Fruit fly (Drosophila melanogaster) whole organism, embryonic: ENCODE results near the gene CG43897.

Source experiments
- ATbp ChIP-seq: fragments of 200-800 bp; sonication (Bioruptor generic); optimal IDR thresholded peaks from 2 replicates; lab custom pipeline; 2017; ENCODE audit warnings: missing biosample characterization, mild to moderate bottlenecking, missing genetic modification characterization, missing genetic modification reagents
- Asciz ChIP-seq: fragments of 200-800 bp; sonication (Bioruptor generic); optimal IDR thresholded peaks from 2 replicates; lab custom pipeline; 2017; ENCODE audit warnings: missing biosample characterization, mild to moderate bottlenecking, missing genetic modification characterization, missing genetic modification reagents
- Atf3 ChIP-seq: fragments of 200-800 bp; sonication (Bioruptor generic); optimal IDR thresholded peaks from 3 replicates; lab custom pipeline; 2016; ENCODE audit warnings: missing biosample characterization, missing genetic modification characterization
- Bgb ChIP-seq: fragments of 200-800 bp; sonication (Bioruptor generic); IDR thresholded peaks from 2 replicates; pipeline ENCODE4 v1.3.6; 2022; ENCODE audit warnings: missing biosample characterization, missing genetic modification characterization; ENCODE audit not compliant: partially characterized antibody
- CG10321 ChIP-seq: fragments of 200-800 bp; sonication (Bioruptor generic); IDR thresholded peaks from 2 replicates; pipeline ENCODE4 v1.3.6; 2022; ENCODE audit warnings: missing biosample characterization, missing genetic modification characterization
- CG10979 ChIP-seq: fragments of 200-800 bp; sonication (Bioruptor generic); optimal IDR thresholded peaks from 2 replicates; lab custom pipeline; 2018; ENCODE audit warnings: missing biosample characterization, mild to moderate bottlenecking, missing genetic modification characterization, moderate library complexity
- CG11398 ChIP-seq: fragments of 200-800 bp; sonication (Bioruptor generic); optimal IDR thresholded peaks from 2 replicates; lab custom pipeline; 2016; ENCODE audit warnings: missing biosample characterization, missing genetic modification characterization
- CG11456 ChIP-seq: fragments of 200-800 bp; sonication (Bioruptor generic); IDR thresholded peaks from 3 replicates; pipeline ENCODE4 v1.3.6; 2022; ENCODE audit warnings: missing biosample characterization, missing genetic modification characterization
- CG12155 ChIP-seq: fragments of 200-800 bp; sonication (Bioruptor generic); optimal IDR thresholded peaks from 3 replicates; lab custom pipeline; 2016; ENCODE audit warnings: missing biosample characterization, missing genetic modification characterization
- CG16779 ChIP-seq: fragments of 200-800 bp; sonication (Bioruptor generic); IDR thresholded peaks from 2 replicates; pipeline ENCODE4 v1.3.6; 2022; ENCODE audit warnings: missing biosample characterization, missing genetic modification characterization
- CG17829 ChIP-seq: fragments of 200-800 bp; optimal IDR thresholded peaks from 2 replicates; lab custom pipeline; 2019; ENCODE audit warnings: missing biosample characterization, mild to moderate bottlenecking, missing genetic modification characterization, moderate library complexity
- CG1832 ChIP-seq: fragments of 200-800 bp; sonication (Bioruptor generic); optimal IDR thresholded peaks from 2 replicates; lab custom pipeline; 2017; ENCODE audit warnings: missing biosample characterization, mild to moderate bottlenecking, missing genetic modification characterization, inconsistent platforms
- CG2199 ChIP-seq: fragments of 200-800 bp; sonication (Bioruptor generic); IDR thresholded peaks from 3 replicates; pipeline ENCODE4 v1.3.6; 2022; ENCODE audit warnings: missing biosample characterization, missing genetic modification characterization
- CG2202 ChIP-seq: fragments of 200-800 bp; sonication (Bioruptor generic); optimal IDR thresholded peaks from 2 replicates; lab custom pipeline; 2018; ENCODE audit warnings: missing biosample characterization, mild to moderate bottlenecking, missing genetic modification characterization
- CG2889 ChIP-seq: fragments of 200-800 bp; sonication (Bioruptor generic); IDR thresholded peaks from 3 replicates; pipeline ENCODE4 v1.3.6; 2022; ENCODE audit warnings: missing biosample characterization, missing genetic modification characterization
- CG31365 ChIP-seq: fragments of 200-800 bp; sonication (Bioruptor generic); optimal IDR thresholded peaks from 2 replicates; lab custom pipeline; 2018; ENCODE audit warnings: missing biosample characterization, mild to moderate bottlenecking, missing genetic modification characterization
- CG32772 ChIP-seq: fragments of 200-800 bp; sonication (Bioruptor generic); IDR thresholded peaks from 2 replicates; pipeline ENCODE4 v1.3.6; 2022; ENCODE audit warnings: missing biosample characterization, missing genetic modification characterization
- CG34376 ChIP-seq: fragments of 200-800 bp; sonication (Bioruptor generic); optimal IDR thresholded peaks from 2 replicates; lab custom pipeline; 2018; ENCODE audit warnings: missing biosample characterization, mild to moderate bottlenecking, missing genetic modification characterization
- CG7271 ChIP-seq: fragments of 200-800 bp; sonication (Bioruptor generic); optimal IDR thresholded peaks from 2 replicates; lab custom pipeline; 2018; ENCODE audit warnings: missing biosample characterization, mild to moderate bottlenecking, missing genetic modification characterization, moderate library complexity
- CG7839 ChIP-seq: fragments of 200-800 bp; sonication (Bioruptor generic); optimal IDR thresholded peaks from 3 replicates; lab custom pipeline; 2018; ENCODE audit warnings: missing biosample characterization, mild to moderate bottlenecking, missing genetic modification characterization, moderate library complexity
- CG8388 ChIP-seq: fragments of 200-800 bp; sonication (Bioruptor generic); optimal IDR thresholded peaks from 2 replicates; lab custom pipeline; 2019; ENCODE audit warnings: missing biosample characterization, mild to moderate bottlenecking, missing genetic modification characterization, moderate library complexity
- CTCF ChIP-seq: fragments of 200-800 bp; sonication (Bioruptor generic); optimal IDR thresholded peaks from 2 replicates; lab custom pipeline; 2017; ENCODE audit warnings: missing biosample characterization, mild to moderate bottlenecking, missing genetic modification characterization, moderate library complexity
- Drgx ChIP-seq: fragments of 200-800 bp; sonication (Bioruptor generic); IDR thresholded peaks from 2 replicates; pipeline ENCODE4 v1.3.6; 2022; ENCODE audit warnings: missing biosample characterization, missing genetic modification characterization
- E2f2 ChIP-seq: fragments of 200-800 bp; sonication (Bioruptor generic); IDR thresholded peaks from 2 replicates; pipeline ENCODE4 v1.3.6; 2022; ENCODE audit warnings: missing biosample characterization, missing genetic modification characterization
- Ets65A ChIP-seq: fragments of 200-800 bp; sonication (Bioruptor generic); peaks from one replicate; lab custom pipeline; 2016; ENCODE audit warnings: missing biosample characterization, missing genetic modification characterization
- Fer2 ChIP-seq: fragments of 200-800 bp; sonication (Bioruptor generic); optimal IDR thresholded peaks from 2 replicates; lab custom pipeline; 2018; ENCODE audit warnings: missing biosample characterization, mild to moderate bottlenecking, missing genetic modification characterization, moderate library complexity
- Gsc ChIP-seq: fragments of 200-800 bp; sonication (Bioruptor generic); IDR thresholded peaks from 2 replicates; pipeline ENCODE4 v1.3.6; 2022; ENCODE audit warnings: missing biosample characterization, missing genetic modification characterization
- Med ChIP-seq: fragments of 200-800 bp; sonication (Bioruptor generic); peaks from one replicate; lab custom pipeline; 2016; ENCODE audit warnings: missing biosample characterization, missing genetic modification characterization, mild to moderate bottlenecking, inconsistent platforms, moderate library complexity
- PHDP ChIP-seq: fragments of 200-800 bp; sonication (Bioruptor generic); optimal IDR thresholded peaks from 3 replicates; lab custom pipeline; 2018; ENCODE audit warnings: missing biosample characterization, mild to moderate bottlenecking, missing genetic modification characterization, moderate library complexity
- Rfx ChIP-seq: fragments of 200-800 bp; sonication (Bioruptor generic); IDR thresholded peaks from 2 replicates; pipeline ENCODE4 v1.3.6; 2022; ENCODE audit warnings: missing biosample characterization, missing genetic modification characterization
- chinmo ChIP-seq: fragments of 200-800 bp; sonication (Bioruptor generic); IDR thresholded peaks from 4 replicates; pipeline ENCODE4 v1.3.6; 2022; ENCODE audit warnings: missing biosample characterization, missing genetic modification characterization; ENCODE audit not compliant: partially characterized antibody
- dm ChIP-seq: fragments of 200-800 bp; sonication (Bioruptor generic); optimal IDR thresholded peaks from 3 replicates; lab custom pipeline; 2016; ENCODE audit warnings: missing biosample characterization, missing genetic modification characterization
- dmrt99B ChIP-seq: fragments of 200-800 bp; sonication (Bioruptor generic); optimal IDR thresholded peaks from 2 replicates; lab custom pipeline; 2018; ENCODE audit warnings: missing biosample characterization, mild to moderate bottlenecking, missing genetic modification characterization, moderate library complexity
- dysf ChIP-seq: fragments of 200-800 bp; sonication (Bioruptor generic); IDR thresholded peaks from 3 replicates; pipeline ENCODE4 v1.3.6; 2022; ENCODE audit warnings: missing biosample characterization, missing genetic modification characterization
- ewg ChIP-seq: fragments of 200-800 bp; sonication (Bioruptor generic); optimal IDR thresholded peaks from 3 replicates; lab custom pipeline; 2017; ENCODE audit warnings: mild to moderate bottlenecking, missing biosample characterization, missing genetic modification reagents, missing genetic modification characterization
- grn ChIP-seq: fragments of 200-800 bp; sonication (Bioruptor generic); optimal IDR thresholded peaks from 3 replicates; lab custom pipeline; 2017; ENCODE audit warnings: missing biosample characterization, missing genetic modification characterization
- gt ChIP-seq: fragments of 200-800 bp; sonication (Bioruptor generic); IDR thresholded peaks from 2 replicates; pipeline ENCODE4 v1.3.6; 2022; ENCODE audit warnings: missing biosample characterization, missing genetic modification characterization
- nom ChIP-seq: fragments of 200-800 bp; sonication (Bioruptor generic); optimal IDR thresholded peaks from 2 replicates; lab custom pipeline; 2017; ENCODE audit warnings: missing biosample characterization, missing genetic modification characterization, mild to moderate bottlenecking, moderate library complexity, missing genetic modification reagents
- oc ChIP-seq: fragments of 200-800 bp; sonication (Bioruptor generic); optimal IDR thresholded peaks from 2 replicates; lab custom pipeline; 2018; ENCODE audit warnings: missing biosample characterization, mild to moderate bottlenecking, missing genetic modification characterization, moderate library complexity
- pan ChIP-seq, 4 experiments: fragments of >200 bp in 3 of 4; fragments of 200-800 bp in 1 of 4; sonication (Bioruptor generic) in 1 of 4; optimal IDR thresholded peaks in 3 of 4; IDR thresholded peaks in 1 of 4; 2 replicates each; pipeline versions ENCODE4 v1.3.6 to Lab custom; 2017 to 2022; ENCODE audit warnings: missing biosample characterization in 2 of 4, missing genetic modification characterization in 2 of 4, mixed read lengths in 1 of 4
- pum ChIP-seq: fragments of 200-800 bp; sonication (Bioruptor generic); optimal IDR thresholded peaks from 2 replicates; lab custom pipeline; 2016; ENCODE audit warnings: missing biosample characterization, missing genetic modification characterization
- scrt ChIP-seq: fragments of 200-800 bp; sonication (Bioruptor generic); optimal IDR thresholded peaks from 2 replicates; lab custom pipeline; 2018; ENCODE audit warnings: missing biosample characterization, mild to moderate bottlenecking, missing genetic modification characterization, moderate library complexity
- sisA ChIP-seq: fragments of 200-800 bp; sonication (Bioruptor generic); IDR thresholded peaks from 2 replicates; pipeline ENCODE4 v1.3.6; 2022; ENCODE audit warnings: missing biosample characterization, missing genetic modification characterization
- stwl ChIP-seq: fragments of 200-800 bp; sonication (Bioruptor generic); optimal IDR thresholded peaks from 3 replicates; lab custom pipeline; 2018; ENCODE audit warnings: missing biosample characterization, mild to moderate bottlenecking, missing genetic modification characterization, moderate library complexity
- wdn ChIP-seq: fragments of 200-800 bp; sonication (Bioruptor generic); IDR thresholded peaks from 2 replicates; pipeline ENCODE4 v1.3.6; 2022; ENCODE audit warnings: missing biosample characterization, missing genetic modification characterization
- zen ChIP-seq: fragments of 200-800 bp; sonication (Bioruptor generic); optimal IDR thresholded peaks from 3 replicates; lab custom pipeline; 2018; ENCODE audit warnings: missing biosample characterization, mild to moderate bottlenecking, missing genetic modification characterization, moderate library complexity

CG43897 gene

dm6 chr3L:9820248-9820647 is 6.6 kb downstream of the CG43897 start (continued):
- 0 out of 2 replicates have a peak, but pooled peaks have one; percentile 15 for TF ChIP-seq Rfx (GFP tag; lab: Robert Waterston, UW)
- TF ChIP-seq CG16779 (GFP tag; lab: Robert Waterston, UW) = no peak
- TF ChIP-seq zen (tag; lab: Kevin White, UChicago) = peak; percentile 38
- peak; percentile 77 for TF ChIP-seq Med (GFP tag; lab: Kevin White, UChicago)
- no peak for TF ChIP-seq dmrt99B (tag; lab: Kevin White, UChicago)

dm6 chr3L:9821138-9821681 is 7.6 kb downstream of the CG43897 start:
- TF ChIP-seq CG12155 = no peak
- TF ChIP-seq chinmo (GFP tag; lab: Robert Waterston, UW) = 0 out of 4 replicates have a peak, but pooled peaks have one; percentile 50
- TF ChIP-seq dm (GFP tag; lab: Kevin White, UChicago) = no peak
- TF ChIP-seq CG1832 = no peak
- TF ChIP-seq sisA (GFP tag; lab: Robert Waterston, UW) = no peak
- TF ChIP-seq grn = peak; percentile 17
- no peak for TF ChIP-seq wdn
- TF ChIP-seq pan (optimal IDR thresholded peaks at IDR 0.05; lab: Kevin White, UChicago) = no peak
- peak in 1 of 2 experiments; percentile 4 for TF ChIP-seq pan (GFP tag; optimal IDR thresholded peaks at IDR 0.05 in 1 of 2, IDR thresholded peaks at IDR 0.05 in 1 of 2)
- peak; percentile 27 for TF ChIP-seq Med (GFP tag; lab: Kevin White, UChicago)
- peak; percentile 38; the same call in 1 of the 2 replicates for TF ChIP-seq Drgx (GFP tag; lab: Robert Waterston, UW)
- no peak for TF ChIP-seq CG17829 (tag; lab: Kevin White, UChicago)
- TF ChIP-seq CG11456 = 0 out of 3 replicates have a peak, but pooled peaks have one; percentile 30
- TF ChIP-seq Fer2 (tag; lab: Kevin White, UChicago) = no peak

- TF ChIP-seq Asciz (no peak), CG32772 (GFP tag; lab: Robert Waterston, UW) (no peak)
- TF ChIP-seq, all 482 proteins: peak for 0
Observed at dm6 chr3L:9823797-9824196, 10.2 kb downstream of the CG43897 start, which contains the start of gene Ilp5. Gene Ilp5 (minus strand): TSS chr3L:9823897.

DNA sequence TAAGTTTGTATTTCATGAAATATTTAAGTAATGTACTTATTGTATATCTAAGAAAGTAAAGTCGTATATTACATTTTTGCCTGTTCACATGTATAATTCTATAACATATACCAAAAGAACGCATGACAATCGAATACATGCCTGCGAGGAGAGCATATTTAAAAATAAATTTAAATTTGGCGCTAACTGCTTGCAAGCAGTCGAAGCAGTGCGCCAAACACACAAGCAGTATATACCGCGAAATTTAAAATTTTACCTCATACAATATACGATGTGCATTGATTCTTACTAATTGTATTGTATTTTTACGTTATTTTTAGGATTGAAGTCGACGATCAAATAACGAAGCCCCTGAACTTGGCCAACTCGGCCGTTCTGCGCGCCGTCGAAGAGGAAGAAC is 10.6 kb downstream of the CG43897 start:
- no peak for TF ChIP-seq pum (GFP tag; lab: Kevin White, UChicago)
- TF ChIP-seq CG7839 = no peak
- TF ChIP-seq CG7271 (tag; lab: Kevin White, UChicago) = no peak
- no peak for TF ChIP-seq oc (tag; lab: Kevin White, UChicago)
- no peak for TF ChIP-seq PHDP (tag; lab: Kevin White, UChicago)
- no peak for TF ChIP-seq CG2202 (tag; lab: Kevin White, UChicago)
- no peak for TF ChIP-seq CG11398 (GFP tag; lab: Kevin White, UChicago)
- TF ChIP-seq CG2889 (GFP tag; lab: Robert Waterston, UW) = no peak
- TF ChIP-seq nom (GFP tag; lab: Kevin White, UChicago) = no peak
- TF ChIP-seq gt = no peak
- no peak for TF ChIP-seq Ets65A
- TF ChIP-seq CG8388 (GFP tag; lab: Kevin White, UChicago) = no peak
- no peak for TF ChIP-seq CG34376 (GFP tag; lab: Kevin White, UChicago)
- TF ChIP-seq CG2199 (GFP tag; lab: Robert Waterston, UW) = no peak
- TF ChIP-seq chinmo (GFP tag; lab: Robert Waterston, UW) = no peak
- peak; percentile 99 for TF ChIP-seq E2f2 (GFP tag; lab: Robert Waterston, UW)
- TF ChIP-seq Atf3 (GFP tag; lab: Kevin White, UChicago) = no peak
- no peak for TF ChIP-seq dysf (GFP tag; lab: Robert Waterston, UW)
- peak; percentile 17 for TF ChIP-seq stwl (tag; lab: Kevin White, UChicago)
- TF ChIP-seq ATbp = no peak
- TF ChIP-seq CTCF (GFP tag; lab: Kevin White, UChicago) = peak; percentile 22
- peak; percentile 99 for TF ChIP-seq CG31365 (tag; lab: Kevin White, UChicago)
- TF ChIP-seq CG10321 (GFP tag; lab: Robert Waterston, UW) = no peak
- TF ChIP-seq Bgb (GFP tag; lab: Robert Waterston, UW) = no peak
- TF ChIP-seq CG10979 (tag; lab: Kevin White, UChicago) = no peak
- TF ChIP-seq scrt (GFP tag; lab: Kevin White, UChicago) = no peak
- no peak for TF ChIP-seq ewg (GFP tag; lab: Kevin White, UChicago)
- no peak for TF ChIP-seq Gsc (GFP tag; lab: Robert Waterston, UW)
